Worm (Caenorhabditis elegans) whole organism, L3 larva: ENCODE results near the gene F30B5.11.
A peak's percentile ranks its signal among the peaks of the same experiment; 100 is the strongest.

ENCODE experiments used
- ama-1 ChIP-seq: fragments of 150-350 bp; optimal IDR thresholded peaks from 2 replicates; lab custom pipeline; 2018
- ceh-16 ChIP-seq: sonication (generic microtip); optimal IDR thresholded peaks from 2 replicates; lab custom pipeline; 2017; ENCODE audit warnings: missing biosample characterization, missing genetic modification characterization
- elt-1 ChIP-seq: fragments of 150-350 bp; optimal IDR thresholded peaks from 2 replicates; lab custom pipeline; 2014; ENCODE audit warnings: missing biosample characterization, missing genetic modification characterization
- fos-1 ChIP-seq: fragments of 150-350 bp; optimal IDR thresholded peaks from 2 replicates; lab custom pipeline; 2014; ENCODE audit warnings: missing biosample characterization, missing genetic modification characterization
- jun-1 ChIP-seq: fragments of 150-350 bp; optimal IDR thresholded peaks from 2 replicates; lab custom pipeline; 2014; ENCODE audit warnings: missing biosample characterization, missing genetic modification reagents, missing genetic modification characterization
- lin-39 ChIP-seq: fragments of 150-350 bp; optimal IDR thresholded peaks from 2 replicates; lab custom pipeline; 2018; ENCODE audit warnings: missing biosample characterization, missing genetic modification reagents, missing genetic modification characterization
- mdl-1 ChIP-seq: fragments of 150-350 bp; optimal IDR thresholded peaks from 2 replicates; lab custom pipeline; 2014; ENCODE audit warnings: missing biosample characterization, missing genetic modification characterization
- nhr-11 ChIP-seq: fragments of 150-350 bp; optimal IDR thresholded peaks from 2 replicates; lab custom pipeline; 2014; ENCODE audit warnings: missing biosample characterization, missing genetic modification characterization
- nhr-23 ChIP-seq: fragments of 150-350 bp; optimal IDR thresholded peaks from 2 replicates; lab custom pipeline; 2014; ENCODE audit warnings: missing biosample characterization, missing genetic modification reagents, missing genetic modification characterization
- nhr-77 ChIP-seq: fragments of 150-350 bp; optimal IDR thresholded peaks from 2 replicates; lab custom pipeline; 2014; ENCODE audit warnings: missing biosample characterization, missing genetic modification characterization
- skn-1 ChIP-seq: fragments of 150-350 bp; optimal IDR thresholded peaks from 2 replicates; lab custom pipeline; 2014; ENCODE audit warnings: missing biosample characterization, missing genetic modification characterization
- unc-62 ChIP-seq: fragments of 150-350 bp; sonication (generic microtip); optimal IDR thresholded peaks from 4 replicates; lab custom pipeline; 2014; ENCODE audit warnings: missing biosample characterization, missing genetic modification reagents, missing genetic modification characterization
- ztf-11 ChIP-seq: fragments of 150-350 bp; optimal IDR thresholded peaks from 2 replicates; lab custom pipeline; 2014; ENCODE audit warnings: missing biosample characterization, missing genetic modification characterization

ce11 chrIV:4216099-4216894, 3.6 kb downstream of the F30B5.11 start:
- TF ChIP-seq nhr-23 (tag; lab: Kevin White, UChicago): peak; percentile 78
- TF ChIP-seq ceh-16: no peak
- no peak for TF ChIP-seq skn-1 (tag; lab: Kevin White, UChicago)
- TF ChIP-seq elt-1 (tag; lab: Kevin White, UChicago): no peak
- TF ChIP-seq unc-62 (GFP tag; lab: Kevin White, UChicago): no peak
- no peak for TF ChIP-seq ztf-11 (tag; lab: Kevin White, UChicago)
- no peak for TF ChIP-seq lin-39 (tag; lab: Kevin White, UChicago)
- TF ChIP-seq mdl-1 (tag; lab: Kevin White, UChicago): peak; percentile 41
- no peak for TF ChIP-seq ama-1
- TF ChIP-seq fos-1 (tag; lab: Kevin White, UChicago): no peak
- TF ChIP-seq nhr-77 (tag; lab: Kevin White, UChicago): no peak
- TF ChIP-seq nhr-11: no peak
- TF ChIP-seq jun-1 (tag; lab: Kevin White, UChicago): no peak
